Fruit fly (Drosophila melanogaster): ENCODE data around the gene CG6244.

The CG6244 gene

dm6 chr3L:15815353-15816142 lies 7.4 kb downstream of the CG6244 start (continued):
- TF ChIP-seq CG13287 (GFP tag; IDR thresholded peaks at IDR 0.05; ENCODE audit: partially characterized antibody) = no peak
- TF ChIP-seq CG11398 (GFP tag; optimal IDR thresholded peaks at IDR 0.05) = peak; percentile 59
- TF ChIP-seq inv (GFP tag; IDR thresholded peaks at IDR 0.05; ENCODE audit: partially characterized antibody) = no peak
- peak; percentile 62 for TF ChIP-seq D19B (GFP tag; optimal IDR thresholded peaks at IDR 0.05)
- peak; percentile 82; the same call in 2 of the 3 replicates for TF ChIP-seq Dbx (GFP tag; IDR thresholded peaks at IDR 0.05)
- peak; percentile 47 for TF ChIP-seq YL-1 (GFP tag; optimal IDR thresholded peaks at IDR 0.05)
- TF ChIP-seq CG10431 (GFP tag; optimal IDR thresholded peaks at IDR 0.05) = peak; percentile 17
- TF ChIP-seq ERR (GFP tag; optimal IDR thresholded peaks at IDR 0.05) = peak; percentile 0
- no peak for TF ChIP-seq CG31365 (tag; optimal IDR thresholded peaks at IDR 0.05)
- TF ChIP-seq cwo (GFP tag; optimal IDR thresholded peaks at IDR 0.05) = peak; percentile 79
- TF ChIP-seq Mrtf (GFP tag; IDR thresholded peaks at IDR 0.05) = no peak
- no peak for TF ChIP-seq zfh2 (GFP tag; optimal IDR thresholded peaks at IDR 0.05)
- TF ChIP-seq bcd (GFP tag; optimal IDR thresholded peaks at IDR 0.05) = peak; percentile 73
- no peak for TF ChIP-seq mld (GFP tag; IDR thresholded peaks at IDR 0.05; ENCODE audit: partially characterized antibody)
- no peak for TF ChIP-seq Kr (GFP tag; optimal IDR thresholded peaks at IDR 0.05)
- peak; percentile 75 for TF ChIP-seq grau (tag; optimal IDR thresholded peaks at IDR 0.05)
- TF ChIP-seq fu2 (GFP tag; optimal IDR thresholded peaks at IDR 0.05) = peak; percentile 22
- TF ChIP-seq CG3163 (GFP tag; optimal IDR thresholded peaks at IDR 0.05) = no peak
- TF ChIP-seq hkb (optimal IDR thresholded peaks at IDR 0.05) = no peak
- TF ChIP-seq hkb (GFP tag; IDR thresholded peaks at IDR 0.05) = peak; percentile 73
- TF ChIP-seq seq (GFP tag; IDR thresholded peaks at IDR 0.05) = peak; percentile 58; the same call in 1 of the 2 replicates
- peak; percentile 65 for TF ChIP-seq stc (GFP tag; IDR thresholded peaks at IDR 0.05)
- no peak for TF ChIP-seq H15 (GFP tag; IDR thresholded peaks at IDR 0.05)
- TF ChIP-seq Drgx (GFP tag; IDR thresholded peaks at IDR 0.05) = peak; percentile 85
- peak; percentile 77 to 78 for TF ChIP-seq bsh (GFP tag; optimal IDR thresholded peaks at IDR 0.05)
- peak; percentile 21 for TF ChIP-seq CTCF (GFP tag; optimal IDR thresholded peaks at IDR 0.05)
- no peak for TF ChIP-seq HLH4C (GFP tag; IDR thresholded peaks at IDR 0.05; ENCODE audit: partially characterized antibody)
- TF ChIP-seq vfl (GFP tag; optimal IDR thresholded peaks at IDR 0.05) = no peak
- peak; percentile 54 for TF ChIP-seq scrt (GFP tag; optimal IDR thresholded peaks at IDR 0.05)
- no peak for TF ChIP-seq Dad (GFP tag; optimal IDR thresholded peaks at IDR 0.05)
- TF ChIP-seq CG13894 (tag; optimal IDR thresholded peaks at IDR 0.05) = peak; percentile 80
- no peak for TF ChIP-seq CG2202 (tag; optimal IDR thresholded peaks at IDR 0.05)
- peak; percentile 68 for TF ChIP-seq CG4424 (GFP tag; optimal IDR thresholded peaks at IDR 0.05)
- peak; percentile 17 for TF ChIP-seq CG2116 (GFP tag; optimal IDR thresholded peaks at IDR 0.05)
- TF ChIP-seq HLH54F (GFP tag; optimal IDR thresholded peaks at IDR 0.05) = no peak
- no peak; the same call in 1 of the 2 replicates for TF ChIP-seq crol (GFP tag; IDR thresholded peaks at IDR 0.05)
- TF ChIP-seq CG7786 (GFP tag; optimal IDR thresholded peaks at IDR 0.05) = no peak
- no peak for TF ChIP-seq oc (tag; optimal IDR thresholded peaks at IDR 0.05)
- peak; percentile 55 for TF ChIP-seq CG18764 (GFP tag; optimal IDR thresholded peaks at IDR 0.05)
- TF ChIP-seq br (optimal IDR thresholded peaks at IDR 0.05) = no peak
- no peak for TF ChIP-seq Optix (GFP tag; IDR thresholded peaks at IDR 0.05)
- peak; percentile 60 for TF ChIP-seq D19A (tag; optimal IDR thresholded peaks at IDR 0.05)
- TF ChIP-seq fd64A (GFP tag; optimal IDR thresholded peaks at IDR 0.05) = no peak
- peak; percentile 36; the same call in 1 of the 2 replicates for TF ChIP-seq CG31224 (GFP tag; IDR thresholded peaks at IDR 0.05)
- peak; percentile 53 for TF ChIP-seq CG4820 (GFP tag; optimal IDR thresholded peaks at IDR 0.05)
- no peak for TF ChIP-seq CG7372 (GFP tag; IDR thresholded peaks at IDR 0.05)
- TF ChIP-seq Oli (tag; optimal IDR thresholded peaks at IDR 0.05) = peak; percentile 79
- TF ChIP-seq CG1233 (GFP tag; optimal IDR thresholded peaks at IDR 0.05) = peak; percentile 11
- TF ChIP-seq CG10366 (GFP tag; IDR thresholded peaks at IDR 0.05) = no peak
- peak; percentile 80 for TF ChIP-seq psq (GFP tag; optimal IDR thresholded peaks at IDR 0.05)
- TF ChIP-seq tgo (GFP tag; IDR thresholded peaks at IDR 0.05) = peak; percentile 68; the same call in 2 of the 3 replicates

Measured in whole organism, embryonic.